Fruit fly (Drosophila melanogaster): ENCODE measurements around the gene Tcs3.

Gene Tcs3

dm6 chr3L:16346023-16346422, 5.8 kb upstream of the Tcs3 start, which contains the start of gene CG33257:
Gene CG33257, plus strand, starts transcription at chr3L:16346323.
- TF ChIP-seq pan (optimal IDR thresholded peaks at IDR 0.05), result no peak

- no peak for TF ChIP-seq pan (optimal IDR thresholded peaks at IDR 0.05)
- no peak for TF ChIP-seq psq (optimal IDR thresholded peaks at IDR 0.05)
- no peak for TF ChIP-seq CG8478 (optimal IDR thresholded peaks at IDR 0.05)
- TF ChIP-seq usp (GFP tag; optimal IDR thresholded peaks at IDR 0.05), result no peak
- no peak for TF ChIP-seq Dll (optimal IDR thresholded peaks at IDR 0.05)
- no peak for TF ChIP-seq EcR (GFP tag; optimal IDR thresholded peaks at IDR 0.05)
These were observed 3.9 kb upstream of the Tcs3 start, which contains the start of gene mRpS34 for dm6 chr3L:16347914-16348313. Gene mRpS34, plus strand, starts transcription at chr3L:16348074.

dm6 chr3L:16349686-16350085, 2.1 kb upstream of the Tcs3 start:
- TF ChIP-seq CG8478 (optimal IDR thresholded peaks at IDR 0.05) (no peak), usp (GFP tag; optimal IDR thresholded peaks at IDR 0.05) (no peak), EcR (GFP tag; optimal IDR thresholded peaks at IDR 0.05) (no peak), Dll (optimal IDR thresholded peaks at IDR 0.05) (no peak), pan (optimal IDR thresholded peaks at IDR 0.05) (no peak), psq (optimal IDR thresholded peaks at IDR 0.05) (no peak)

- no peak for TF ChIP-seq Dll (optimal IDR thresholded peaks at IDR 0.05)
- TF ChIP-seq pan (optimal IDR thresholded peaks at IDR 0.05), result no peak
- no peak for TF ChIP-seq EcR (GFP tag; optimal IDR thresholded peaks at IDR 0.05)
- TF ChIP-seq usp (GFP tag; optimal IDR thresholded peaks at IDR 0.05), result no peak
- TF ChIP-seq psq (optimal IDR thresholded peaks at IDR 0.05), result no peak
- TF ChIP-seq CG8478 (optimal IDR thresholded peaks at IDR 0.05), result no peak
These were observed 2.4 kb downstream of the Tcs3 start, which contains the start of gene Pdh for dm6 chr3L:16354197-16354596. Gene Pdh, minus strand, starts transcription at chr3L:16354297.

- TF ChIP-seq CG8478 (optimal IDR thresholded peaks at IDR 0.05), result no peak
- TF ChIP-seq Dll (optimal IDR thresholded peaks at IDR 0.05), result no peak
- no peak for TF ChIP-seq pan (optimal IDR thresholded peaks at IDR 0.05)
- no peak for TF ChIP-seq EcR (GFP tag; optimal IDR thresholded peaks at IDR 0.05)
- no peak for TF ChIP-seq psq (optimal IDR thresholded peaks at IDR 0.05)
- no peak for TF ChIP-seq usp (GFP tag; optimal IDR thresholded peaks at IDR 0.05)
These were observed 4.5 kb downstream of the Tcs3 start for dm6 chr3L:16356171-16356765.

- TF ChIP-seq usp (GFP tag; optimal IDR thresholded peaks at IDR 0.05) (no peak), EcR (GFP tag; optimal IDR thresholded peaks at IDR 0.05) (peak in 1 of 2 experiments; percentile 64)
These were observed 5.5 kb downstream of the Tcs3 start for dm6 chr3L:16357187-16357728.

- TF ChIP-seq CG8478 (optimal IDR thresholded peaks at IDR 0.05) (no peak), psq (optimal IDR thresholded peaks at IDR 0.05) (no peak), pan (optimal IDR thresholded peaks at IDR 0.05) (no peak), Dll (optimal IDR thresholded peaks at IDR 0.05) (no peak), usp (GFP tag; optimal IDR thresholded peaks at IDR 0.05) (no peak), EcR (GFP tag; optimal IDR thresholded peaks at IDR 0.05) (no peak)
These were observed 6.1 kb downstream of the Tcs3 start for dm6 chr3L:16357860-16358259.

dm6 chr3L:16359219-16359748, 7.5 kb downstream of the Tcs3 start, which contains the start of gene ringer:
Gene ringer, minus strand, starts transcription at chr3L:16359428.
- TF ChIP-seq psq (optimal IDR thresholded peaks at IDR 0.05), result no peak
- no peak for TF ChIP-seq CG8478 (optimal IDR thresholded peaks at IDR 0.05)
- no peak for TF ChIP-seq pan (optimal IDR thresholded peaks at IDR 0.05)
- no peak for TF ChIP-seq EcR (GFP tag; optimal IDR thresholded peaks at IDR 0.05)
- no peak for TF ChIP-seq usp (GFP tag; optimal IDR thresholded peaks at IDR 0.05)
- TF ChIP-seq Dll (optimal IDR thresholded peaks at IDR 0.05), result no peak

- no peak for TF ChIP-seq EcR (GFP tag; optimal IDR thresholded peaks at IDR 0.05)
- TF ChIP-seq CG8478 (optimal IDR thresholded peaks at IDR 0.05), result no peak
- no peak for TF ChIP-seq usp (GFP tag; optimal IDR thresholded peaks at IDR 0.05)
- TF ChIP-seq psq (optimal IDR thresholded peaks at IDR 0.05), result no peak
These were observed 8.0 kb downstream of the Tcs3 start for dm6 chr3L:16359795-16360194.

- TF ChIP-seq usp (GFP tag; optimal IDR thresholded peaks at IDR 0.05) (no peak), psq (optimal IDR thresholded peaks at IDR 0.05) (no peak), pan (optimal IDR thresholded peaks at IDR 0.05) (no peak), Dll (optimal IDR thresholded peaks at IDR 0.05) (no peak), CG8478 (optimal IDR thresholded peaks at IDR 0.05) (no peak), EcR (GFP tag; optimal IDR thresholded peaks at IDR 0.05) (no peak)
These were observed 9.5 kb downstream of the Tcs3 start for dm6 chr3L:16361200-16361815.

- TF ChIP-seq psq (optimal IDR thresholded peaks at IDR 0.05), result no peak
- no peak for TF ChIP-seq pan (optimal IDR thresholded peaks at IDR 0.05)
- no peak for TF ChIP-seq usp (GFP tag; optimal IDR thresholded peaks at IDR 0.05)
- TF ChIP-seq Dll (optimal IDR thresholded peaks at IDR 0.05), result no peak
These were observed 10.4 kb downstream of the Tcs3 start, which contains the start of gene Cpr72Ea for dm6 chr3L:16362119-16362653. Gene Cpr72Ea, plus strand, starts transcription at chr3L:16362603.

- no peak for TF ChIP-seq EcR (GFP tag; optimal IDR thresholded peaks at IDR 0.05)
- TF ChIP-seq psq (optimal IDR thresholded peaks at IDR 0.05), result no peak
- no peak for TF ChIP-seq Dll (optimal IDR thresholded peaks at IDR 0.05)
- TF ChIP-seq CG8478 (optimal IDR thresholded peaks at IDR 0.05), result no peak
- TF ChIP-seq pan (optimal IDR thresholded peaks at IDR 0.05), result no peak
- TF ChIP-seq usp (GFP tag; optimal IDR thresholded peaks at IDR 0.05), result no peak
These were observed 12.4 kb downstream of the Tcs3 start for dm6 chr3L:16364182-16364581.

All from whole organism.